Worm (Caenorhabditis elegans) whole organism, L2 larva: ENCODE results near the gene F40F8.11.

ENCODE experiments used
- F13H6.1 ChIP-seq: sonication (generic microtip); optimal IDR thresholded peaks from 2 replicates; lab custom pipeline; 2016; ENCODE audit warnings: missing genetic modification characterization, missing compliant biosample characterization
- ama-1 ChIP-seq: fragments of 150-350 bp; optimal IDR thresholded peaks from 2 replicates; lab custom pipeline; 2018; ENCODE audit warnings: inconsistent platforms
- lin-11 ChIP-seq: fragments of 150-350 bp; sonication (generic microtip); optimal IDR thresholded peaks from 2 replicates; lab custom pipeline; 2014; ENCODE audit warnings: missing biosample characterization, missing genetic modification characterization, inconsistent platforms, mixed read lengths
- nhr-11 ChIP-seq: fragments of 150-350 bp; optimal IDR thresholded peaks from 2 replicates; lab custom pipeline; 2014; ENCODE audit warnings: missing biosample characterization, missing genetic modification characterization
- skn-1 ChIP-seq: sonication (generic microtip); optimal IDR thresholded peaks from 2 replicates; lab custom pipeline; 2017; ENCODE audit warnings: missing biosample characterization, missing genetic modification characterization
- sma-3 ChIP-seq: sonication (generic microtip); optimal IDR thresholded peaks from 2 replicates; lab custom pipeline; 2016; ENCODE audit warnings: missing genetic modification reagents, missing genetic modification characterization, missing compliant biosample characterization
- unc-39 ChIP-seq: fragments of 150-350 bp; optimal IDR thresholded peaks from 2 replicates; lab custom pipeline; 2014; ENCODE audit warnings: missing biosample characterization, missing genetic modification characterization
- unc-62 ChIP-seq: fragments of 150-350 bp; optimal IDR thresholded peaks from 2 replicates; lab custom pipeline; 2014; ENCODE audit warnings: missing biosample characterization, missing genetic modification reagents, missing genetic modification characterization
- ztf-11 ChIP-seq: sonication (generic microtip); optimal IDR thresholded peaks from 2 replicates; lab custom pipeline; 2017; ENCODE audit warnings: missing biosample characterization, missing genetic modification characterization

DNA sequence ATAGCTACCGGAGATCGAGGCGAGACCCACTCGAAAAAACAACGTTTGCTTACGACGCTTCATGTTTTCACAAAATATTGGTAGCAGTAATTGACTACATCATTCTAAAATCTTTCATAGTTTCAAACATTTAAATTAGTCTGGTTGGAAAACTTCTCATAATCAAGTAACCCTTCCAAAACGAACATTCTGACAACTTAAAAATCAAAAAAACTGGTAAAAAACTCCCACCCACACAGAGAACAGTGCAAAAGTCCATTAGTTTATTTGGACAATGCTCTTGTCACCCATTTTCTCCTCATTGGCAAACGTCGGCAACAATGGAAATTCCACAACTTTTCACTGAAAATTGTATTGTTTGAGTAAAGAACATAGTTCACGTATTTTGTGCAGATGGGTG lies 45.0 kb upstream of the F40F8.11 start, which contains the start of gene F37H8.6:
- TF ChIP-seq skn-1 (tag; lab: Kevin White, UChicago) (no peak), ama-1 (lab: Kevin White, UChicago) (no peak), lin-11 (tag; lab: Kevin White, UChicago) (no peak), nhr-11 (tag; lab: Kevin White, UChicago) (no peak), unc-62 (GFP tag; lab: Kevin White, UChicago) (no peak), ztf-11 (tag; lab: Kevin White, UChicago) (no peak), sma-3 (no peak), unc-39 (tag; lab: Kevin White, UChicago) (no peak), F13H6.1 (tag; lab: Kevin White, UChicago) (no peak)
